Fruit fly (Drosophila melanogaster) whole organism, wandering third instar larva: ENCODE results near the gene CG5853.

Experiments used
- Hr83 ChIP-seq: fragments of 200-300 bp; sonication (Bioruptor generic); optimal IDR thresholded peaks from 2 replicates; lab custom pipeline; 2016; ENCODE audit warnings: missing biosample characterization, mild to moderate bottlenecking, missing genetic modification characterization, moderate library complexity; ENCODE audit not compliant: poor library complexity, severe bottlenecking
- h ChIP-seq: fragments of 200-800 bp; sonication (Bioruptor generic); optimal IDR thresholded peaks from 3 replicates; lab custom pipeline; 2016; ENCODE audit warnings: missing biosample characterization, mild to moderate bottlenecking, missing genetic modification characterization

- TF ChIP-seq Hr83 (GFP tag; lab: Kevin White, UChicago): peak; percentile 22
- peak; percentile 61 for TF ChIP-seq h (GFP tag; lab: Kevin White, UChicago)
These were observed 32.2 kb downstream of the CG5853 start, which contains the start of gene yip2 for dm6 chr2L:9915011-9915850.
